Worm (Caenorhabditis elegans) whole organism, young adult: Measurements from ENCODE around the gene F56A8.8.

Experiments
- C06A6.2 ChIP-seq: fragments of 200-800 bp; sonication (Bioruptor generic); conservative IDR thresholded peaks from 2 replicates; pipeline ENCODE4 v1.3.6; 2022; ENCODE audit warnings: missing genetic modification characterization, missing compliant biosample characterization
- C17E4.6 ChIP-seq: fragments of 200-800 bp; sonication (Bioruptor generic); IDR thresholded peaks from 2 replicates; pipeline ENCODE4 v1.3.6; 2022; ENCODE audit warnings: missing genetic modification reagents, missing genetic modification characterization, missing compliant biosample characterization
- D2030.7 ChIP-seq: fragments of 200-800 bp; sonication (Bioruptor generic); IDR thresholded peaks from 2 replicates; pipeline ENCODE4 v1.3.6; 2022; ENCODE audit warnings: missing genetic modification reagents, missing genetic modification characterization, missing compliant biosample characterization
- F23B12.7 ChIP-seq: sonication (generic microtip); optimal IDR thresholded peaks from 2 replicates; lab custom pipeline; 2017; ENCODE audit warnings: missing genetic modification characterization, mild to moderate bottlenecking, missing compliant biosample characterization, antibody characterized with exemption, moderate library complexity; ENCODE audit not compliant: insufficient read depth
- F39B2.1 ChIP-seq: fragments of 200-800 bp; sonication (Bioruptor generic); IDR thresholded peaks from 2 replicates; pipeline ENCODE4 v1.3.6; 2022; ENCODE audit warnings: missing genetic modification reagents, missing genetic modification characterization, missing compliant biosample characterization
- F57A8.1 ChIP-seq: fragments of 200-800 bp; sonication (Bioruptor generic); optimal IDR thresholded peaks from 2 replicates; lab custom pipeline; 2018; ENCODE audit warnings: mild to moderate bottlenecking, missing genetic modification characterization, moderate library complexity, missing compliant biosample characterization
- T07F8.4 ChIP-seq: sonication (generic microtip); optimal IDR thresholded peaks from 2 replicates; lab custom pipeline; 2016; ENCODE audit warnings: mild to moderate bottlenecking, missing genetic modification characterization, moderate library complexity, missing compliant biosample characterization
- T26A5.8 ChIP-seq: sonication (generic microtip); optimal IDR thresholded peaks from 2 replicates; lab custom pipeline; 2016; ENCODE audit warnings: missing genetic modification characterization, missing compliant biosample characterization
- Y56A3A.18 ChIP-seq: fragments of 200-800 bp; sonication (Bioruptor generic); IDR thresholded peaks from 2 replicates; pipeline ENCODE4 v1.3.6; 2022; ENCODE audit warnings: missing genetic modification reagents, missing genetic modification characterization, missing compliant biosample characterization
- akir-1 ChIP-seq: fragments of 200-800 bp; sonication (Bioruptor generic); optimal IDR thresholded peaks from 2 replicates; lab custom pipeline; 2018; ENCODE audit warnings: mild to moderate bottlenecking, missing genetic modification characterization, moderate library complexity, missing compliant biosample characterization
- ama-1 ChIP-seq, 3 experiments: fragments of 150-350 bp in 1 of 3; sonication (generic microtip) in 2 of 3; optimal IDR thresholded peaks; 2 replicates each; lab custom pipeline; 2014 to 2018; ENCODE audit warnings: missing biosample characterization in 2 of 3, missing genetic modification characterization in 2 of 3, missing genetic modification reagents in 2 of 3
- aptf-2 ChIP-seq: fragments of 200-800 bp; sonication (Bioruptor generic); conservative IDR thresholded peaks from 2 replicates; pipeline ENCODE4 v1.3.6; 2022; ENCODE audit warnings: missing genetic modification reagents, missing genetic modification characterization, missing compliant biosample characterization
- atf-7 ChIP-seq: sonication (generic microtip); optimal IDR thresholded peaks from 2 replicates; lab custom pipeline; 2017; ENCODE audit warnings: mild to moderate bottlenecking, missing genetic modification characterization, missing compliant biosample characterization
- athp-1 ChIP-seq: sonication (generic microtip); optimal IDR thresholded peaks from 2 replicates; lab custom pipeline; 2017; ENCODE audit warnings: mild to moderate bottlenecking, missing genetic modification characterization, missing compliant biosample characterization
- bed-1 ChIP-seq: fragments of 200-800 bp; sonication (Bioruptor generic); IDR thresholded peaks from 2 replicates; pipeline ENCODE4 v1.3.6; 2022; ENCODE audit warnings: missing genetic modification reagents, missing genetic modification characterization, missing compliant biosample characterization
- bed-2 ChIP-seq: fragments of 200-800 bp; sonication (Bioruptor generic); IDR thresholded peaks from 2 replicates; pipeline ENCODE4 v1.3.6; 2022; ENCODE audit warnings: missing genetic modification reagents, missing genetic modification characterization, missing compliant biosample characterization
- cebp-1 ChIP-seq, 2 experiments: fragments of 200-800 bp in 1 of 2; sonication (Bioruptor generic) in 1 of 2; sonication (generic microtip) in 1 of 2; IDR thresholded peaks in 1 of 2; optimal IDR thresholded peaks in 1 of 2; 2 replicates each; pipeline versions ENCODE4 v1.3.6 to Lab custom; 2017 to 2022; ENCODE audit warnings: missing compliant biosample characterization in 2 of 2, missing genetic modification characterization in 2 of 2, mild to moderate bottlenecking in 1 of 2, missing genetic modification reagents in 1 of 2, moderate library complexity in 1 of 2
- cebp-2 ChIP-seq: fragments of 200-800 bp; sonication (Bioruptor generic); IDR thresholded peaks from 2 replicates; pipeline ENCODE4 v1.3.6; 2022; ENCODE audit warnings: missing genetic modification characterization, missing compliant biosample characterization
- ceh-58 ChIP-seq: fragments of 200-800 bp; sonication (Bioruptor generic); IDR thresholded peaks from 2 replicates; pipeline ENCODE4 v1.3.6; 2022; ENCODE audit warnings: missing genetic modification characterization, missing compliant biosample characterization
- chd-7 ChIP-seq: sonication (generic microtip); optimal IDR thresholded peaks from 2 replicates; lab custom pipeline; 2016; ENCODE audit warnings: mild to moderate bottlenecking, missing genetic modification characterization, moderate library complexity, missing compliant biosample characterization
- dpff-1 ChIP-seq: sonication (generic microtip); optimal IDR thresholded peaks from 2 replicates; lab custom pipeline; 2017; ENCODE audit warnings: mild to moderate bottlenecking, missing genetic modification characterization, missing compliant biosample characterization
- dpl-1 ChIP-seq: fragments of 150-350 bp; optimal IDR thresholded peaks from 2 replicates; lab custom pipeline; 2014; ENCODE audit warnings: missing biosample characterization, missing genetic modification reagents, missing genetic modification characterization
- egl-18 ChIP-seq: fragments of 200-800 bp; sonication (Bioruptor generic); IDR thresholded peaks from 2 replicates; pipeline ENCODE4 v1.3.6; 2022; ENCODE audit warnings: missing genetic modification reagents, missing genetic modification characterization, missing compliant biosample characterization
- egl-44 ChIP-seq: fragments of 200-800 bp; sonication (Bioruptor generic); IDR thresholded peaks from 2 replicates; pipeline ENCODE4 v1.3.6; 2022; ENCODE audit warnings: missing genetic modification reagents, missing genetic modification characterization, missing compliant biosample characterization
- ekl-4 ChIP-seq: fragments of 200-800 bp; sonication (Bioruptor generic); IDR thresholded peaks from 2 replicates; pipeline ENCODE4 v1.3.6; 2022; ENCODE audit warnings: missing genetic modification reagents, missing genetic modification characterization, missing compliant biosample characterization
- hlh-12 ChIP-seq: sonication (generic microtip); optimal IDR thresholded peaks from 2 replicates; lab custom pipeline; 2016; ENCODE audit warnings: missing genetic modification characterization, missing compliant biosample characterization
- hrde-1 ChIP-seq: sonication (generic microtip); optimal IDR thresholded peaks from 2 replicates; lab custom pipeline; 2016; ENCODE audit warnings: missing genetic modification characterization, mild to moderate bottlenecking, missing compliant biosample characterization, moderate library complexity, missing genotype, missing genetic modification reagents, borderline replicate concordance
- let-526 ChIP-seq: fragments of 200-800 bp; sonication (Bioruptor generic); IDR thresholded peaks from 2 replicates; pipeline ENCODE4 v1.3.6; 2022; ENCODE audit warnings: missing genetic modification reagents, missing genetic modification characterization, missing compliant biosample characterization
- lin-35 ChIP-seq, 3 experiments: fragments of 150-350 bp in 2 of 3; sonication (generic microtip) in 1 of 3; optimal IDR thresholded peaks; 2 replicates each; lab custom pipeline; 2014 to 2018; ENCODE audit warnings: missing biosample characterization in 3 of 3, missing genetic modification characterization in 3 of 3, missing genetic modification reagents in 3 of 3
- lin-40 ChIP-seq: sonication (generic microtip); optimal IDR thresholded peaks from 2 replicates; lab custom pipeline; 2016; ENCODE audit warnings: missing genetic modification characterization, mild to moderate bottlenecking, missing compliant biosample characterization, missing genotype, missing genetic modification reagents
- lin-54 ChIP-seq: fragments of 200-800 bp; sonication (Bioruptor generic); optimal IDR thresholded peaks from 2 replicates; lab custom pipeline; 2018; ENCODE audit warnings: mild to moderate bottlenecking, missing genetic modification characterization, missing compliant biosample characterization
- lsl-1 ChIP-seq: fragments of 200-800 bp; sonication (Bioruptor generic); optimal IDR thresholded peaks from 2 replicates; lab custom pipeline; 2018; ENCODE audit warnings: mild to moderate bottlenecking, missing genetic modification characterization, moderate library complexity, missing compliant biosample characterization
- lsy-27 ChIP-seq: sonication (generic microtip); optimal IDR thresholded peaks from 2 replicates; lab custom pipeline; 2017; ENCODE audit warnings: missing genetic modification characterization, mild to moderate bottlenecking, missing compliant biosample characterization, antibody characterized with exemption, missing genotype, borderline replicate concordance; ENCODE audit not compliant: insufficient read depth
- mcd-1 ChIP-seq: fragments of 200-800 bp; sonication (Bioruptor generic); IDR thresholded peaks from 2 replicates; pipeline ENCODE4 v1.3.6; 2022; ENCODE audit warnings: missing genetic modification reagents, missing genetic modification characterization, missing compliant biosample characterization
- mel-28 ChIP-seq: sonication (generic microtip); optimal IDR thresholded peaks from 2 replicates; lab custom pipeline; 2016; ENCODE audit warnings: borderline replicate concordance, mild to moderate bottlenecking, missing genetic modification characterization, missing compliant biosample characterization
- nfyb-1 ChIP-seq: fragments of 200-800 bp; sonication (Bioruptor generic); IDR thresholded peaks from 2 replicates; pipeline ENCODE4 v1.3.6; 2022; ENCODE audit warnings: missing genetic modification reagents, missing genetic modification characterization, missing compliant biosample characterization
- nhr-80 ChIP-seq: sonication (generic microtip); optimal IDR thresholded peaks from 2 replicates; lab custom pipeline; 2016; ENCODE audit warnings: missing genetic modification characterization, missing compliant biosample characterization
- nhr-90 ChIP-seq: sonication (generic microtip); optimal IDR thresholded peaks from 2 replicates; lab custom pipeline; 2016; ENCODE audit warnings: missing genotype, mild to moderate bottlenecking, missing genetic modification characterization, missing compliant biosample characterization
- rcor-1 ChIP-seq: fragments of 200-800 bp; sonication (Bioruptor generic); IDR thresholded peaks from 2 replicates; pipeline ENCODE4 v1.3.6; 2022; ENCODE audit warnings: missing genetic modification reagents, missing genetic modification characterization, missing compliant biosample characterization
- repo-1 ChIP-seq: sonication (generic microtip); optimal IDR thresholded peaks from 2 replicates; lab custom pipeline; 2017; ENCODE audit warnings: mild to moderate bottlenecking, missing genetic modification characterization, missing compliant biosample characterization
- rpc-1 ChIP-seq, 2 experiments: fragments of 150-350 bp in 1 of 2; sonication (generic microtip) in 1 of 2; optimal IDR thresholded peaks; 2 replicates each; lab custom pipeline; 2014 to 2018; ENCODE audit warnings: missing biosample characterization in 1 of 2, missing genetic modification characterization in 1 of 2, missing genetic modification reagents in 1 of 2, missing genotype in 1 of 2
- snpc-3.4 ChIP-seq: sonication (generic microtip); optimal IDR thresholded peaks from 2 replicates; lab custom pipeline; 2017; ENCODE audit warnings: missing genetic modification characterization, mild to moderate bottlenecking, missing compliant biosample characterization, antibody characterized with exemption, moderate library complexity, missing genotype, missing genetic modification reagents
- sptf-2 ChIP-seq: fragments of 200-800 bp; sonication (Bioruptor generic); optimal IDR thresholded peaks from 2 replicates; lab custom pipeline; 2018; ENCODE audit warnings: mild to moderate bottlenecking, missing genetic modification characterization, missing compliant biosample characterization
- tbx-9 ChIP-seq: sonication (generic microtip); optimal IDR thresholded peaks from 2 replicates; lab custom pipeline; 2016; ENCODE audit warnings: borderline replicate concordance, missing genetic modification characterization, inconsistent platforms, missing compliant biosample characterization
- unc-130 ChIP-seq: sonication (generic microtip); optimal IDR thresholded peaks from 2 replicates; lab custom pipeline; 2016; ENCODE audit warnings: missing genetic modification reagents, missing genetic modification characterization, missing compliant biosample characterization
- unc-62 ChIP-seq: fragments of 150-350 bp; optimal IDR thresholded peaks from 2 replicates; lab custom pipeline; 2014; ENCODE audit warnings: missing biosample characterization, missing genetic modification reagents, missing genetic modification characterization
- ztf-18 ChIP-seq: sonication (generic microtip); optimal IDR thresholded peaks from 2 replicates; lab custom pipeline; 2016; ENCODE audit warnings: missing genotype, mild to moderate bottlenecking, missing genetic modification characterization, missing compliant biosample characterization
- ztf-3 ChIP-seq: fragments of 200-800 bp; sonication (Bioruptor generic); optimal IDR thresholded peaks from 2 replicates; lab custom pipeline; 2018; ENCODE audit warnings: mild to moderate bottlenecking, missing genetic modification characterization, missing compliant biosample characterization

The F56A8.8 gene

DNA sequence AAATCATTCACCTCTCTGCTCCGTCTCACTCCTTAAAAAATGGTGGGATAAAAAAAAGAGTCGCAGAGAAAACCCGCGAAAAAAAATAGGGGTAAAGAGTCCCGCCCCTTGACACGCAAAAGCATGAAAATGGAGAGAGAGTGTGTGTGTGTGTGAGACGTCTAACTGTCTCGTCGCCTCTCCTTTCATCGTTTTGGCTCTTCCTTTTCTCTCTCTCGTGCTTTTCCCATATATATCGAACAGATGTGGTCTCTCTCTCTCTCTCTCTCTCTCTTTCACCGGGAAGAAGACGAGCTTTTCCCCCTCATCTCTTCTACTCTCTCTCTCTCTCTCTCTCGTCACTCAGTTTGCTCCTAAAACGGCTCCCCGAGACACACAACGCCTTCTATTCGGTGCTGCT is 9.7 kb upstream of the F56A8.8 start (continued):
- TF ChIP-seq snpc-3.4 (tag; lab: Kevin White, UChicago) = no peak
- TF ChIP-seq Y56A3A.18 (GFP tag; lab: Robert Waterston, UW) = no peak
- TF ChIP-seq lin-40 (tag; lab: Kevin White, UChicago) = peak; percentile 62
- no peak for TF ChIP-seq mel-28 (tag; lab: Kevin White, UChicago)
- TF ChIP-seq lin-35 (GFP tag; optimal IDR thresholded peaks at IDR 0.05; lab: Kevin White, UChicago) = peak in 1 of 3 experiments; percentile 58
- TF ChIP-seq ceh-58 (GFP tag; lab: Robert Waterston, UW) = no peak
- no peak for TF ChIP-seq cebp-1 (GFP tag; IDR thresholded peaks at IDR 0.05; lab: Robert Waterston, UW)
- peak; percentile 70 for TF ChIP-seq cebp-1 (tag; optimal IDR thresholded peaks at IDR 0.05; lab: Kevin White, UChicago)
- no peak for TF ChIP-seq hrde-1 (tag; lab: Kevin White, UChicago)
- TF ChIP-seq F39B2.1 = no peak
- peak; percentile 2 for TF ChIP-seq chd-7 (tag; lab: Kevin White, UChicago)
- no peak for TF ChIP-seq egl-18 (GFP tag; lab: Robert Waterston, UW)
- no peak for TF ChIP-seq F23B12.7 (tag; lab: Kevin White, UChicago)
- no peak for TF ChIP-seq hlh-12
- TF ChIP-seq athp-1 (tag; lab: Kevin White, UChicago) = no peak
- TF ChIP-seq unc-130 (GFP tag; lab: Kevin White, UChicago) = no peak
- peak; percentile 21; the same call in 1 of the 2 replicates for TF ChIP-seq nfyb-1 (GFP tag; lab: Robert Waterston, UW)
- TF ChIP-seq rcor-1 (GFP tag; lab: Robert Waterston, UW) = no peak
- TF ChIP-seq nhr-80 (tag; lab: Kevin White, UChicago) = peak; percentile 37
- TF ChIP-seq atf-7 = peak; percentile 27
- no peak for TF ChIP-seq dpff-1 (tag; lab: Kevin White, UChicago)
- no peak for TF ChIP-seq ama-1 (optimal IDR thresholded peaks at IDR 0.05; lab: Kevin White, UChicago)
- TF ChIP-seq ama-1 (GFP tag; optimal IDR thresholded peaks at IDR 0.05; lab: Kevin White, UChicago) = no peak
- no peak for TF ChIP-seq T07F8.4
- TF ChIP-seq rpc-1 (optimal IDR thresholded peaks at IDR 0.05; lab: Kevin White, UChicago) = no peak
- TF ChIP-seq rpc-1 (tag; optimal IDR thresholded peaks at IDR 0.05; lab: Kevin White, UChicago) = no peak
- no peak for TF ChIP-seq ztf-18
- no peak for TF ChIP-seq tbx-9 (tag; lab: Kevin White, UChicago)
- TF ChIP-seq bed-1 = no peak
- no peak for TF ChIP-seq let-526 (GFP tag; lab: Robert Waterston, UW)
- no peak for TF ChIP-seq lin-54 (GFP tag; lab: Kevin White, UChicago)
- no peak for TF ChIP-seq sptf-2
- no peak for TF ChIP-seq D2030.7 (GFP tag; lab: Robert Waterston, UW)
- no peak for TF ChIP-seq egl-44 (GFP tag; lab: Robert Waterston, UW)
- no peak for TF ChIP-seq lsl-1 (GFP tag; lab: Kevin White, UChicago)
- no peak for TF ChIP-seq bed-2 (GFP tag; lab: Robert Waterston, UW)
- no peak for TF ChIP-seq cebp-2 (GFP tag; lab: Robert Waterston, UW)
- TF ChIP-seq ekl-4 = 0 out of 2 replicates have a peak, but pooled peaks have one; percentile 49
- TF ChIP-seq nhr-90 (tag; lab: Kevin White, UChicago) = no peak
- no peak for TF ChIP-seq F57A8.1 (GFP tag; lab: Kevin White, UChicago)
- TF ChIP-seq ztf-3 = no peak
- no peak for TF ChIP-seq T26A5.8
- no peak for TF ChIP-seq akir-1 (GFP tag; lab: Kevin White, UChicago)
- TF ChIP-seq C17E4.6 (GFP tag; lab: Robert Waterston, UW) = no peak
- TF ChIP-seq dpl-1 (GFP tag; lab: Kevin White, UChicago) = no peak
- TF ChIP-seq repo-1 (tag; lab: Kevin White, UChicago) = no peak
- TF ChIP-seq unc-62 (GFP tag; lab: Kevin White, UChicago) = no peak
- TF ChIP-seq mcd-1 (GFP tag; lab: Robert Waterston, UW) = peak; percentile 48
- no peak for TF ChIP-seq C06A6.2
- no peak for TF ChIP-seq lsy-27 (tag; lab: Kevin White, UChicago)
- TF ChIP-seq aptf-2 (GFP tag; lab: Robert Waterston, UW) = no peak
